Worm (Caenorhabditis elegans) whole organism, L4 larva: Measurements from ENCODE around the gene rpn-5.

ENCODE experiments used
- D1046.2 ChIP-seq: fragments of 200-800 bp; sonication (Bioruptor generic); IDR thresholded peaks from 2 replicates; pipeline ENCODE4 v1.3.6; 2022; ENCODE audit warnings: missing genetic modification characterization, missing compliant biosample characterization
- F37D6.2 ChIP-seq: sonication (generic microtip); optimal IDR thresholded peaks from 2 replicates; lab custom pipeline; 2016; ENCODE audit warnings: mild to moderate bottlenecking, missing genetic modification characterization, missing compliant biosample characterization
- F49E8.2 ChIP-seq: sonication (generic microtip); optimal IDR thresholded peaks from 2 replicates; lab custom pipeline; 2016; ENCODE audit warnings: missing compliant biosample characterization, mild to moderate bottlenecking, missing genetic modification characterization, borderline replicate concordance
- R02D3.7 ChIP-seq: fragments of 150-350 bp; sonication (generic microtip); optimal IDR thresholded peaks from 3 replicates; lab custom pipeline; 2014; ENCODE audit warnings: missing biosample characterization, missing genetic modification characterization
- T20F7.1 ChIP-seq: fragments of 200-800 bp; sonication (Bioruptor generic); optimal IDR thresholded peaks from 2 replicates; lab custom pipeline; 2018; ENCODE audit warnings: mild to moderate bottlenecking, missing genetic modification characterization, missing compliant biosample characterization
- Y5F2A.4 ChIP-seq: fragments of 200-800 bp; sonication (Bioruptor generic); optimal IDR thresholded peaks from 2 replicates; lab custom pipeline; 2018; ENCODE audit warnings: mild to moderate bottlenecking, missing genetic modification characterization, missing compliant biosample characterization
- Y75B8A.6 ChIP-seq: fragments of 200-800 bp; sonication (Bioruptor generic); IDR thresholded peaks from 2 replicates; pipeline ENCODE4 v1.3.6; 2022; ENCODE audit warnings: missing genetic modification reagents, missing genetic modification characterization, missing compliant biosample characterization
- ZK337.2 ChIP-seq: fragments of 200-800 bp; sonication (Bioruptor generic); IDR thresholded peaks from 2 replicates; pipeline ENCODE4 v1.3.6; 2022; ENCODE audit warnings: missing genetic modification reagents, missing genetic modification characterization, missing compliant biosample characterization
- arid-1 ChIP-seq: fragments of 200-800 bp; sonication (Bioruptor generic); conservative IDR thresholded peaks from 2 replicates; pipeline ENCODE4 v1.3.6; 2022; ENCODE audit warnings: missing genetic modification reagents, missing genetic modification characterization, missing compliant biosample characterization
- attf-4 ChIP-seq: sonication (generic microtip); optimal IDR thresholded peaks from 3 replicates; lab custom pipeline; 2017; ENCODE audit warnings: missing biosample characterization, missing genetic modification characterization
- ceh-82 ChIP-seq: sonication (generic microtip); optimal IDR thresholded peaks from 2 replicates; lab custom pipeline; 2017; ENCODE audit warnings: missing biosample characterization, missing genetic modification characterization
- ces-1 ChIP-seq: fragments of 150-350 bp; sonication (generic microtip); optimal IDR thresholded peaks from 4 replicates; lab custom pipeline; 2014; ENCODE audit warnings: missing biosample characterization, missing genetic modification reagents, missing genetic modification characterization
- cey-2 ChIP-seq: sonication (generic microtip); optimal IDR thresholded peaks from 3 replicates; lab custom pipeline; 2017; ENCODE audit warnings: missing genetic modification characterization, mild to moderate bottlenecking, missing compliant biosample characterization, antibody characterized with exemption, borderline replicate concordance; ENCODE audit not compliant: insufficient read depth
- daf-12 ChIP-seq: fragments of 150-350 bp; optimal IDR thresholded peaks from 2 replicates; lab custom pipeline; 2014; ENCODE audit warnings: missing biosample characterization, missing genetic modification reagents, missing genetic modification characterization
- daf-8 ChIP-seq: fragments of 200-800 bp; sonication (Bioruptor generic); IDR thresholded peaks from 2 replicates; pipeline ENCODE4 v1.3.6; 2022; ENCODE audit warnings: missing genetic modification characterization, missing compliant biosample characterization
- dmd-8 ChIP-seq: fragments of 200-800 bp; sonication (Bioruptor generic); IDR thresholded peaks from 2 replicates; pipeline ENCODE4 v1.3.6; 2022; ENCODE audit warnings: missing genetic modification characterization, missing compliant biosample characterization
- dpl-1 ChIP-seq: fragments of 150-350 bp; optimal IDR thresholded peaks from 2 replicates; lab custom pipeline; 2014; ENCODE audit warnings: missing biosample characterization, missing genetic modification reagents, missing genetic modification characterization
- duxl-1 ChIP-seq: sonication (generic microtip); optimal IDR thresholded peaks from 2 replicates; lab custom pipeline; 2016; ENCODE audit warnings: mild to moderate bottlenecking, missing genetic modification characterization, moderate library complexity, missing compliant biosample characterization; ENCODE audit not compliant: poor library complexity
- dve-1 ChIP-seq: sonication (generic microtip); optimal IDR thresholded peaks from 2 replicates; lab custom pipeline; 2017; ENCODE audit warnings: antibody characterized with exemption, mild to moderate bottlenecking, missing genetic modification characterization, missing compliant biosample characterization; ENCODE audit not compliant: insufficient read depth
- fkh-10 ChIP-seq: fragments of 150-350 bp; optimal IDR thresholded peaks from 2 replicates; lab custom pipeline; 2014; ENCODE audit warnings: missing biosample characterization, missing genetic modification reagents, missing genetic modification characterization
- gei-8 ChIP-seq: fragments of 200-800 bp; sonication (Bioruptor generic); optimal IDR thresholded peaks from 2 replicates; lab custom pipeline; 2018; ENCODE audit warnings: mild to moderate bottlenecking, missing genetic modification characterization, missing compliant biosample characterization
- hlh-11 ChIP-seq: fragments of 200-800 bp; sonication (Bioruptor generic); optimal IDR thresholded peaks from 2 replicates; lab custom pipeline; 2018; ENCODE audit warnings: mild to moderate bottlenecking, missing genetic modification characterization, missing compliant biosample characterization
- hmg-1.1 ChIP-seq: fragments of 200-800 bp; sonication (Bioruptor generic); IDR thresholded peaks from 2 replicates; pipeline ENCODE4 v1.3.6; 2022; ENCODE audit warnings: missing genetic modification reagents, missing genetic modification characterization, missing compliant biosample characterization
- jun-1 ChIP-seq: fragments of 150-350 bp; optimal IDR thresholded peaks from 2 replicates; lab custom pipeline; 2014; ENCODE audit warnings: missing biosample characterization, missing genetic modification reagents, missing genetic modification characterization
- lin-15B ChIP-seq: fragments of 150-350 bp; sonication (generic microtip); optimal IDR thresholded peaks from 3 replicates; lab custom pipeline; 2014; ENCODE audit warnings: missing biosample characterization, missing genetic modification characterization
- lin-29 ChIP-seq: fragments of 200-800 bp; sonication (Bioruptor generic); IDR thresholded peaks from 2 replicates; pipeline ENCODE4 v1.3.6; 2022; ENCODE audit warnings: missing genetic modification reagents, missing genetic modification characterization, missing compliant biosample characterization
- lin-38 ChIP-seq: fragments of 200-800 bp; sonication (Bioruptor generic); IDR thresholded peaks from 2 replicates; pipeline ENCODE4 v1.3.6; 2022; ENCODE audit warnings: missing genetic modification reagents, missing genetic modification characterization, missing compliant biosample characterization
- lin-39 ChIP-seq: fragments of 150-350 bp; optimal IDR thresholded peaks from 2 replicates; lab custom pipeline; 2014; ENCODE audit warnings: missing biosample characterization, missing genetic modification reagents, missing genetic modification characterization
- lir-3 ChIP-seq: sonication (generic microtip); optimal IDR thresholded peaks from 2 replicates; lab custom pipeline; 2016; ENCODE audit warnings: mild to moderate bottlenecking, missing genetic modification characterization, missing compliant biosample characterization
- lsy-2 ChIP-seq, 2 experiments: fragments of 150-350 bp in 1 of 2; sonication (generic microtip) in 1 of 2; optimal IDR thresholded peaks; 2 replicates each; lab custom pipeline; 2014 to 2017; ENCODE audit warnings: missing biosample characterization in 2 of 2, missing genetic modification characterization in 2 of 2
- mep-1 ChIP-seq: fragments of 150-350 bp; sonication (generic microtip); optimal IDR thresholded peaks from 3 replicates; lab custom pipeline; 2014; ENCODE audit warnings: missing biosample characterization, missing genetic modification characterization
- nhr-10 ChIP-seq: fragments of 150-350 bp; optimal IDR thresholded peaks from 2 replicates; lab custom pipeline; 2014; ENCODE audit warnings: missing biosample characterization, missing genetic modification characterization
- nhr-111 ChIP-seq: fragments of 200-800 bp; sonication (Bioruptor generic); optimal IDR thresholded peaks from 2 replicates; lab custom pipeline; 2018; ENCODE audit warnings: mild to moderate bottlenecking, missing genetic modification characterization, missing compliant biosample characterization
- nhr-28 ChIP-seq: fragments of 150-350 bp; optimal IDR thresholded peaks from 2 replicates; lab custom pipeline; 2014; ENCODE audit warnings: missing biosample characterization, missing genetic modification characterization
- php-3 ChIP-seq: fragments of 200-800 bp; sonication (Bioruptor generic); IDR thresholded peaks from 2 replicates; pipeline ENCODE4 v1.3.6; 2022; ENCODE audit warnings: missing genetic modification reagents, missing genetic modification characterization, missing compliant biosample characterization
- rbr-2 ChIP-seq: sonication (generic microtip); optimal IDR thresholded peaks from 2 replicates; lab custom pipeline; 2016; ENCODE audit warnings: missing genotype, missing genetic modification characterization, missing compliant biosample characterization
- snpc-4 ChIP-seq: fragments of 150-350 bp; optimal IDR thresholded peaks from 2 replicates; lab custom pipeline; 2014; ENCODE audit warnings: missing biosample characterization, missing genetic modification characterization
- spr-3 ChIP-seq: fragments of 200-800 bp; sonication (Bioruptor generic); optimal IDR thresholded peaks from 2 replicates; lab custom pipeline; 2018; ENCODE audit warnings: mild to moderate bottlenecking, missing genetic modification characterization, missing compliant biosample characterization
- unc-39 ChIP-seq: sonication (generic microtip); optimal IDR thresholded peaks from 2 replicates; lab custom pipeline; 2017; ENCODE audit warnings: missing biosample characterization, missing genetic modification characterization
- vab-7 ChIP-seq: fragments of 200-800 bp; sonication (Bioruptor generic); IDR thresholded peaks from 2 replicates; pipeline ENCODE4 v1.3.6; 2022; ENCODE audit warnings: missing genetic modification reagents, missing genetic modification characterization, missing compliant biosample characterization
- zfp-2 ChIP-seq: sonication (generic microtip); optimal IDR thresholded peaks from 2 replicates; lab custom pipeline; 2016; ENCODE audit warnings: mild to moderate bottlenecking, missing genetic modification characterization, missing compliant biosample characterization
- zfp-3 ChIP-seq: fragments of 200-800 bp; sonication (Bioruptor generic); conservative IDR thresholded peaks from 2 replicates; pipeline ENCODE4 v1.3.6; 2022; ENCODE audit warnings: missing genetic modification reagents, missing genetic modification characterization, missing compliant biosample characterization

The rpn-5 gene

ce11 chrII:4684852-4685251 is 13.4 kb downstream of the rpn-5 start:
- TF ChIP-seq dmd-8 (GFP tag; lab: Robert Waterston, UW) (no peak), lin-29 (GFP tag; lab: Robert Waterston, UW) (no peak), ceh-82 (no peak), jun-1 (no peak), hmg-1.1 (no peak), Y5F2A.4 (GFP tag; lab: Kevin White, UChicago) (no peak), zfp-3 (GFP tag; lab: Robert Waterston, UW) (no peak), php-3 (GFP tag; lab: Robert Waterston, UW) (no peak), vab-7 (GFP tag; lab: Robert Waterston, UW) (no peak), zfp-2 (no peak), daf-12 (tag; lab: Kevin White, UChicago) (no peak), spr-3 (GFP tag; lab: Kevin White, UChicago) (no peak), Y75B8A.6 (GFP tag; lab: Robert Waterston, UW) (no peak), fkh-10 (no peak)

- TF ChIP-seq unc-39 (tag; lab: Kevin White, UChicago), result no peak
- no peak for TF ChIP-seq ces-1 (GFP tag; lab: Kevin White, UChicago)
- TF ChIP-seq lir-3 (tag; lab: Kevin White, UChicago), result no peak
- no peak for TF ChIP-seq lsy-2 (tag; optimal IDR thresholded peaks at IDR 0.05; lab: Kevin White, UChicago)
- no peak for TF ChIP-seq hmg-1.1
- no peak for TF ChIP-seq snpc-4 (tag; lab: Kevin White, UChicago)
- TF ChIP-seq lin-38 (GFP tag; lab: Robert Waterston, UW), result no peak
- no peak for TF ChIP-seq hlh-11 (tag; lab: Kevin White, UChicago)
These were observed 14.5 kb downstream of the rpn-5 start, which contains the start of gene sre-40 for ce11 chrII:4683693-4684092. Gene sre-40, minus strand, starts transcription at chrII:4683793.

- TF ChIP-seq nhr-28 (tag; lab: Kevin White, UChicago) (no peak), nhr-111 (GFP tag; lab: Kevin White, UChicago) (no peak), gei-8 (GFP tag; lab: Kevin White, UChicago) (no peak), hmg-1.1 (no peak), attf-4 (tag; lab: Kevin White, UChicago) (no peak), vab-7 (GFP tag; lab: Robert Waterston, UW) (no peak)
These were observed 16.8 kb downstream of the rpn-5 start, which contains the start of gene T05A7.7 for ce11 chrII:4681391-4681790. Gene T05A7.7, minus strand, starts transcription at chrII:4681491.

ce11 chrII:4677916-4678315 is 20.3 kb downstream of the rpn-5 start, which contains the start of gene T05A7.1:
Gene T05A7.1, plus strand, starts transcription at chrII:4678216.
- no peak for TF ChIP-seq D1046.2
- no peak for TF ChIP-seq arid-1
- no peak for TF ChIP-seq duxl-1 (tag; lab: Kevin White, UChicago)
- no peak for TF ChIP-seq lin-15B (tag; lab: Kevin White, UChicago)
- TF ChIP-seq dve-1 (tag; lab: Kevin White, UChicago), result no peak
- no peak for TF ChIP-seq rbr-2 (tag; lab: Kevin White, UChicago)
- no peak for TF ChIP-seq ZK337.2 (GFP tag; lab: Robert Waterston, UW)
- no peak for TF ChIP-seq F49E8.2 (tag; lab: Kevin White, UChicago)
- TF ChIP-seq daf-8 (GFP tag; lab: Robert Waterston, UW), result no peak
- no peak for TF ChIP-seq nhr-10 (tag; lab: Kevin White, UChicago)
- no peak for TF ChIP-seq T20F7.1 (GFP tag; lab: Kevin White, UChicago)
- no peak for TF ChIP-seq F37D6.2 (tag; lab: Kevin White, UChicago)
- TF ChIP-seq lin-39 (tag; lab: Kevin White, UChicago), result no peak
- TF ChIP-seq mep-1 (tag; lab: Kevin White, UChicago), result no peak
- TF ChIP-seq cey-2 (tag; lab: Kevin White, UChicago), result no peak
- TF ChIP-seq R02D3.7 (tag; lab: Kevin White, UChicago), result no peak
- TF ChIP-seq dpl-1 (GFP tag; lab: Kevin White, UChicago), result no peak
- TF ChIP-seq hlh-11 (tag; lab: Kevin White, UChicago), result no peak
- no peak for TF ChIP-seq lin-38 (GFP tag; lab: Robert Waterston, UW)
